Fruit fly (Drosophila melanogaster): ENCODE results near the gene CkIIalpha-i1.
A peak's percentile ranks its signal among the peaks of the same experiment; 100 is the strongest.

The CkIIalpha-i1 gene

DNA sequence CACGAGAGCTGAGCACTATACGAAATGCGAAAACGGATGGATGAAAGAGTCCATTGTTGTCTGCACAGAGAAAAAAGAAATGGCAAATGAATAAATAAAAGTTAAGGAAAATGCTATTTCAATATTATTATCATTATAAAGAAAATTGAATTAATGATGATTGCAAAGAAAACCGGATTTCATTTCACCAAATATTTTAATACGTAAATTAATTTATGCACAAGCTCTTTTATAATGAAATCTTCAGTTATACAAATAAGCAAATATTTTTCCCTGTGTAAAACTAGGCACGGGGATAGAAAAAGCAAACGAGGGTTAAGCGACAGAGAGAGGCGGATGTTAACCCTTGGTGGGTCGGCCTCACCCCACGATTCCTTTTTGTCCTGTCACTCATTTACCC is 29.4 kb upstream of the CkIIalpha-i1 start (continued):
- TF ChIP-seq Hr51 (GFP tag; optimal IDR thresholded peaks at IDR 0.05) (peak in 1 of 2 experiments; percentile 72), stc (GFP tag; IDR thresholded peaks at IDR 0.05) (peak; percentile 36; the same call in 1 of the 2 replicates), CG11560 (tag; IDR thresholded peaks at IDR 0.05) (no peak), CG9817 (tag; optimal IDR thresholded peaks at IDR 0.05) (no peak), Med (GFP tag) (no peak), CG11695 (GFP tag; IDR thresholded peaks at IDR 0.05) (0 out of 3 replicates have a peak, but pooled peaks have one; percentile 46), sqz (GFP tag; optimal IDR thresholded peaks at IDR 0.05) (peak; percentile 55), onecut (GFP tag; IDR thresholded peaks at IDR 0.05) (no peak), gsb-n (tag; optimal IDR thresholded peaks at IDR 0.05) (peak; percentile 78), pros (GFP tag; optimal IDR thresholded peaks at IDR 0.05) (peak; percentile 59), CG3838 (GFP tag; optimal IDR thresholded peaks at IDR 0.05) (no peak), oc (tag; optimal IDR thresholded peaks at IDR 0.05) (no peak), CG32772 (GFP tag; IDR thresholded peaks at IDR 0.05) (no peak), caup (GFP tag; optimal IDR thresholded peaks at IDR 0.05; ENCODE audit: severe bottlenecking) (no peak), chm (GFP tag; IDR thresholded peaks at IDR 0.05) (no peak), CG4730 (GFP tag; IDR thresholded peaks at IDR 0.05) (no peak), Ptx1 (GFP tag; IDR thresholded peaks at IDR 0.05) (peak; percentile 35; the same call in 1 of the 2 replicates), CG9876 (GFP tag; optimal IDR thresholded peaks at IDR 0.05) (no peak), ac (GFP tag; optimal IDR thresholded peaks at IDR 0.05) (no peak), Hmr (GFP tag; optimal IDR thresholded peaks at IDR 0.05) (peak; percentile 53), ssp (GFP tag; IDR thresholded peaks at IDR 0.05) (0 out of 2 replicates have a peak, but pooled peaks have one; percentile 23), Awh (GFP tag; IDR thresholded peaks at IDR 0.05) (no peak), croc (GFP tag; conservative IDR thresholded peaks at IDR 0.05) (peak; percentile 18; the same call in 1 of the 3 replicates), bcd (GFP tag; optimal IDR thresholded peaks at IDR 0.05) (peak; percentile 26), lov (optimal IDR thresholded peaks at IDR 0.05) (no peak), lov (GFP tag; IDR thresholded peaks at IDR 0.05) (no peak), CG9727 (GFP tag; optimal IDR thresholded peaks at IDR 0.05) (peak; percentile 79), Meics (GFP tag; optimal IDR thresholded peaks at IDR 0.05) (peak; percentile 13), CG6272 (GFP tag; IDR thresholded peaks at IDR 0.05) (no peak), pita (GFP tag; optimal IDR thresholded peaks at IDR 0.05) (no peak), slbo (GFP tag; IDR thresholded peaks at IDR 0.05) (no peak), Elba2 (GFP tag; optimal IDR thresholded peaks at IDR 0.05) (peak; percentile 5), Taf1 (GFP tag; IDR thresholded peaks at IDR 0.05) (no peak), Nf-YB (GFP tag; optimal IDR thresholded peaks at IDR 0.05) (peak; percentile 38), Jarid2 (GFP tag; optimal IDR thresholded peaks at IDR 0.05) (peak; percentile 19), CG1024 (GFP tag; IDR thresholded peaks at IDR 0.05) (no peak), Dp (GFP tag; optimal IDR thresholded peaks at IDR 0.05) (no peak), gem (tag; optimal IDR thresholded peaks at IDR 0.05) (peak; percentile 84), tll (GFP tag; optimal IDR thresholded peaks at IDR 0.05) (peak in 1 of 2 experiments; percentile 41), CG6654 (GFP tag; optimal IDR thresholded peaks at IDR 0.05) (no peak), CG34376 (GFP tag; optimal IDR thresholded peaks at IDR 0.05) (no peak), Dref (GFP tag; IDR thresholded peaks at IDR 0.05) (no peak), H2.0 (GFP tag; IDR thresholded peaks at IDR 0.05) (no peak), CG11696 (GFP tag; IDR thresholded peaks at IDR 0.05) (no peak), Abd-B (GFP tag; optimal IDR thresholded peaks at IDR 0.05) (no peak), nerfin-2 (GFP tag; IDR thresholded peaks at IDR 0.05; ENCODE audit: partially characterized antibody) (no peak), eyg (GFP tag; optimal IDR thresholded peaks at IDR 0.05) (no peak), otp (GFP tag; IDR thresholded peaks at IDR 0.05) (no peak), Hsf (GFP tag; optimal IDR thresholded peaks at IDR 0.05) (no peak), sna (GFP tag; IDR thresholded peaks at IDR 0.05; ENCODE audit: partially characterized antibody) (no peak), da (GFP tag; optimal IDR thresholded peaks at IDR 0.05) (no peak)
